Worm (Caenorhabditis elegans) whole organism, L3 larva: ENCODE results near the gene F40F8.3.

ENCODE experiments used
- ama-1 ChIP-seq: fragments of 150-350 bp; optimal IDR thresholded peaks from 2 replicates; lab custom pipeline; 2018
- ceh-9 ChIP-seq: sonication (generic microtip); optimal IDR thresholded peaks from 2 replicates; lab custom pipeline; 2018; ENCODE audit warnings: missing biosample characterization, missing genetic modification characterization
- daf-12 ChIP-seq: fragments of 150-350 bp; optimal IDR thresholded peaks from 2 replicates; lab custom pipeline; 2014; ENCODE audit warnings: missing biosample characterization, missing genetic modification reagents, missing genetic modification characterization
- egl-27 ChIP-seq: sonication (generic microtip); optimal IDR thresholded peaks from 4 replicates; lab custom pipeline; 2017; ENCODE audit warnings: missing biosample characterization, missing genetic modification reagents, missing genetic modification characterization
- lin-39 ChIP-seq: fragments of 150-350 bp; optimal IDR thresholded peaks from 2 replicates; lab custom pipeline; 2018; ENCODE audit warnings: missing biosample characterization, missing genetic modification reagents, missing genetic modification characterization
- mdl-1 ChIP-seq: fragments of 150-350 bp; optimal IDR thresholded peaks from 2 replicates; lab custom pipeline; 2014; ENCODE audit warnings: missing biosample characterization, missing genetic modification characterization
- nhr-11 ChIP-seq: fragments of 150-350 bp; optimal IDR thresholded peaks from 2 replicates; lab custom pipeline; 2014; ENCODE audit warnings: missing biosample characterization, missing genetic modification characterization
- nhr-12 ChIP-seq: fragments of 150-350 bp; optimal IDR thresholded peaks from 2 replicates; lab custom pipeline; 2014; ENCODE audit warnings: missing biosample characterization, missing genetic modification characterization
- nhr-25 ChIP-seq: sonication (generic microtip); optimal IDR thresholded peaks from 2 replicates; lab custom pipeline; 2017; ENCODE audit warnings: missing biosample characterization, missing genetic modification characterization
- nhr-77 ChIP-seq: fragments of 150-350 bp; optimal IDR thresholded peaks from 2 replicates; lab custom pipeline; 2014; ENCODE audit warnings: missing biosample characterization, missing genetic modification characterization
- ztf-11 ChIP-seq: fragments of 150-350 bp; optimal IDR thresholded peaks from 2 replicates; lab custom pipeline; 2014; ENCODE audit warnings: missing biosample characterization, missing genetic modification characterization
- ztf-4 ChIP-seq: fragments of 150-350 bp; optimal IDR thresholded peaks from 2 replicates; lab custom pipeline; 2014; ENCODE audit warnings: missing biosample characterization, missing genetic modification characterization

DNA sequence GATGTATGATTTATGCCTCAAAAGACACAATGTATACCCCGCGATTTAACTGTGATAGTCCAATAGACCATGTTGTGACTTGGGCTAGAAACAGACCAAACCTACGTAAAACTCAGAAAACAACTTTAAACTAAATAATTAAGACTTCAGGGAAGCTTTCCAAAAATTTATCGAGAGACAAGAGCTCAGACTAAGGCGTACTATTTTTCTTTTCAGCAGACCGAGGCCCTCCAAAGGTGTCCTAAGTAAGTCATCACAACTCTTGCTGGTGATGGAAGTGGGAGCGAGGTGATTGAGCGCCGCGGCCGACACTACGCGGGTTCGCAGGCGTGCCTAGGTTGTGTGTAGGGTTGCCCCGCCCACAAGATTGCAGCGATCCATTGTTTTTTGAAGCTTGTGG, 38.0 kb downstream of the F40F8.3 start:
- peak; percentile 43 for TF ChIP-seq nhr-77 (tag; lab: Kevin White, UChicago)
- TF ChIP-seq mdl-1 = no peak
- TF ChIP-seq ama-1 = peak; percentile 96
- peak; percentile 65 for TF ChIP-seq nhr-25 (tag; lab: Kevin White, UChicago)
- no peak for TF ChIP-seq egl-27 (tag; lab: Kevin White, UChicago)
- no peak for TF ChIP-seq nhr-11 (tag; lab: Kevin White, UChicago)
- no peak for TF ChIP-seq ceh-9 (tag; lab: Kevin White, UChicago)
- TF ChIP-seq daf-12 (tag; lab: Kevin White, UChicago) = no peak
- peak; percentile 28 for TF ChIP-seq lin-39 (tag; lab: Kevin White, UChicago)
- no peak for TF ChIP-seq ztf-4
- TF ChIP-seq ztf-11 = no peak
- no peak for TF ChIP-seq nhr-12 (tag; lab: Kevin White, UChicago)
